Worm (Caenorhabditis elegans) whole organism, late embryonic: ENCODE data around the gene C23H3.5.

Experiments used
- ceh-30 ChIP-seq: fragments of 150-350 bp; optimal IDR thresholded peaks from 2 replicates; lab custom pipeline; 2014; ENCODE audit warnings: missing biosample characterization, missing genetic modification characterization
- dve-1 ChIP-seq: sonication (generic microtip); optimal IDR thresholded peaks from 2 replicates; lab custom pipeline; 2017; ENCODE audit warnings: antibody characterized with exemption, mild to moderate bottlenecking, missing genetic modification characterization, missing compliant biosample characterization
- elt-4 ChIP-seq: sonication (generic microtip); optimal IDR thresholded peaks from 2 replicates; lab custom pipeline; 2016; ENCODE audit warnings: missing genetic modification characterization, missing compliant biosample characterization
- fax-1 ChIP-seq: sonication (generic microtip); optimal IDR thresholded peaks from 2 replicates; lab custom pipeline; 2016; ENCODE audit warnings: missing genotype, missing genetic modification characterization, missing compliant biosample characterization
- hlh-13 ChIP-seq: fragments of 200-800 bp; sonication (Bioruptor generic); optimal IDR thresholded peaks from 2 replicates; lab custom pipeline; 2018; ENCODE audit warnings: mild to moderate bottlenecking, missing genetic modification characterization, missing compliant biosample characterization
- rnt-1 ChIP-seq: sonication (generic microtip); optimal IDR thresholded peaks from 2 replicates; lab custom pipeline; 2016; ENCODE audit warnings: missing genetic modification characterization, missing compliant biosample characterization
- unc-42 ChIP-seq: sonication (generic microtip); optimal IDR thresholded peaks from 2 replicates; lab custom pipeline; 2016; ENCODE audit warnings: missing genotype, missing genetic modification characterization, missing compliant biosample characterization

DNA sequence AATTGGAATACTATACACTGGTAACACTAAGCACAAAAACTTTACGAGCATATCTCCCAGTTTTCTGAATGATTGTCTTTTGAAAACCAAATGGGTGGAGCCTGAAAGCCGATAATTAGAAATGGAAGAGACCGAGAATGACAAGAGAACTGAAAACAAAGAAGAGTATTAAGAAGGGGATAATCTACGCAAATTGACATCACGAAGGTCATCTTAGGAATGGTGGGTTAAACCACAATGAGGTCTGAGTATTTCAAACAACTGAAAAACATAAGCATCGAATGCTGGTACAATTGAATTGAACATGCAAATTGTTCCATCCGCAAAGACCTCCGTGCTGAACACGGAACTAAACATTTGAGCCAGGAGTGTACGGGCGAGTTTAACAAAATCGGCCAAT lies 7.9 kb upstream of the C23H3.5 start, which contains the start of gene spp-24:
- TF ChIP-seq rnt-1 (tag; lab: Kevin White, UChicago) = no peak
- no peak for TF ChIP-seq ceh-30
- TF ChIP-seq hlh-13 = no peak
- TF ChIP-seq dve-1 (tag; lab: Kevin White, UChicago) = no peak
- no peak for TF ChIP-seq unc-42 (tag; lab: Kevin White, UChicago)
- no peak for TF ChIP-seq elt-4
- TF ChIP-seq fax-1 (tag; lab: Kevin White, UChicago) = no peak
